Fruit fly (Drosophila melanogaster): Measurements from ENCODE around the gene Tango9.

dm6 chr3R:11947079-11947869 is 27.4 kb downstream of the Tango9 start:
- TF ChIP-seq CG8159 (tag; optimal IDR thresholded peaks at IDR 0.05): peak; percentile 68
- no peak for TF ChIP-seq CG14655 (GFP tag; optimal IDR thresholded peaks at IDR 0.05)
- peak; percentile 69; the same call in 2 of the 3 replicates for TF ChIP-seq CG4496 (GFP tag; IDR thresholded peaks at IDR 0.05)
- peak; percentile 24 for TF ChIP-seq CG13204 (GFP tag; optimal IDR thresholded peaks at IDR 0.05)
- TF ChIP-seq CG17806 (tag; optimal IDR thresholded peaks at IDR 0.05): peak; percentile 58
- no peak for TF ChIP-seq D1 (tag; optimal IDR thresholded peaks at IDR 0.05)
- peak; percentile 63 for TF ChIP-seq CG15710 (tag; optimal IDR thresholded peaks at IDR 0.05)
- no peak for TF ChIP-seq CG32121 (GFP tag; IDR thresholded peaks at IDR 0.05)
- peak; percentile 59 for TF ChIP-seq CG9948 (tag; optimal IDR thresholded peaks at IDR 0.05)
- TF ChIP-seq gl (tag; optimal IDR thresholded peaks at IDR 0.05): peak; percentile 61
- TF ChIP-seq Snoo (tag; optimal IDR thresholded peaks at IDR 0.05): peak; percentile 69
- TF ChIP-seq fd96Ca (GFP tag; IDR thresholded peaks at IDR 0.05): peak; percentile 55; the same call in 2 of the 3 replicates

Measured in whole organism, pupa.